Worm (Caenorhabditis elegans): ENCODE data around the gene Y53G8AM.4.

DNA sequence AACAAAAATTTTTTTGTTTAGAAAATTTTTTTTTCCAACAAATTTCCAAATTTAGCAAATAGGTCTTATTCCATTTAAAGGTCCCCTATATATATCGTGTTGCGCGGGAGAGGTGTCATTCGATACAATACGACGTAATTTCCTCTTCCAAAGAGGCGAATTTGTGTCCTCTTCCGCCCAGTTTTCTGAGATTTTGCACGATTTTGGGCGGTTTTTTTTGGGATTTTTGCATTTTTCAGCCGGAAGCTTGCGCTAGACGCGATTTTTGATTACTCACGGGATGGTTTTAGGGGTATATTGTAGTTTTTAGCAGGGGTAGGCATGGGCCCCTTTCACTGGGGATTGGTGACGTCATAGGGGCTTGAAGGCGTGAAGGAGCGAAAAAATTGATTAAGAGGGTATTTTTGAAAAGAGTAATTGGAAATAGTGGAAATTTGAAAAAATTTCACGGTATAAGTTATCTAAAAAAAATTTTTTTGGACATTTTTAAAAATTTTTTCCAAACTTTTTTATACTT, 4.8 kb downstream of the Y53G8AM.4 start, which contains the start of gene Y53G8AL.4:
- no peak for TF ChIP-seq med-1 (GFP tag; optimal IDR thresholded peaks at IDR 0.05; ENCODE audit: insufficient read depth)
- no peak for TF ChIP-seq cog-1 (tag; optimal IDR thresholded peaks at IDR 0.05)
- no peak for TF ChIP-seq tab-1 (GFP tag; IDR thresholded peaks at IDR 0.05)
- TF ChIP-seq flt-1 (GFP tag; IDR thresholded peaks at IDR 0.05) = no peak
- TF ChIP-seq klf-2 (GFP tag; conservative IDR thresholded peaks at IDR 0.05) = no peak
- no peak for TF ChIP-seq ref-1 (GFP tag; conservative IDR thresholded peaks at IDR 0.05)

Data from whole organism, midembryonic.